Fruit fly (Drosophila melanogaster) whole organism, prepupa: ENCODE measurements around the gene CG15386.

ENCODE experiments used
- Blimp-1 ChIP-seq: fragments of 200-800 bp; sonication (Bioruptor generic); optimal IDR thresholded peaks from 3 replicates; lab custom pipeline; 2017; ENCODE audit warnings: missing biosample characterization, missing genetic modification characterization, mild to moderate bottlenecking, moderate library complexity, missing genetic modification reagents
- CG10669 ChIP-seq: fragments of 200-800 bp; sonication (Bioruptor generic); optimal IDR thresholded peaks from 3 replicates; lab custom pipeline; 2018; ENCODE audit warnings: missing biosample characterization, mild to moderate bottlenecking, missing genetic modification characterization, moderate library complexity
- CG11294 ChIP-seq: fragments of 200-800 bp; sonication (Bioruptor generic); IDR thresholded peaks from 2 replicates; pipeline ENCODE4 v1.3.6; 2022; ENCODE audit warnings: missing biosample characterization, missing genetic modification characterization
- CG11762 ChIP-seq: fragments of 200-800 bp; sonication (Bioruptor generic); optimal IDR thresholded peaks from 3 replicates; lab custom pipeline; 2016; ENCODE audit warnings: missing biosample characterization, missing genetic modification characterization; ENCODE audit not compliant: insufficient read depth
- CG11902 ChIP-seq: fragments of 200-800 bp; sonication (Bioruptor generic); optimal IDR thresholded peaks from 3 replicates; lab custom pipeline; 2016; ENCODE audit warnings: missing biosample characterization, missing genetic modification characterization
- CG15336 ChIP-seq: fragments of 200-800 bp; sonication (Bioruptor generic); IDR thresholded peaks from 2 replicates; pipeline ENCODE4 v1.3.6; 2022; ENCODE audit warnings: missing biosample characterization, missing genetic modification characterization
- CG31627 ChIP-seq: fragments of 200-800 bp; sonication (Bioruptor generic); optimal IDR thresholded peaks from 3 replicates; lab custom pipeline; 2016; ENCODE audit warnings: missing biosample characterization, missing genetic modification characterization
- CG32006 ChIP-seq: fragments of 200-800 bp; sonication (Bioruptor generic); optimal IDR thresholded peaks from 3 replicates; lab custom pipeline; 2017; ENCODE audit warnings: missing biosample characterization, mild to moderate bottlenecking, missing genetic modification characterization
- CG34406 ChIP-seq: fragments of 200-800 bp; sonication (Bioruptor generic); optimal IDR thresholded peaks from 3 replicates; lab custom pipeline; 2016; ENCODE audit warnings: missing biosample characterization, missing genetic modification characterization
- CG3919 ChIP-seq: fragments of 200-800 bp; sonication (Bioruptor generic); optimal IDR thresholded peaks from 3 replicates; lab custom pipeline; 2016; ENCODE audit warnings: missing biosample characterization, missing genetic modification characterization
- CG6276 ChIP-seq: fragments of 200-800 bp; sonication (Bioruptor generic); optimal IDR thresholded peaks from 2 replicates; lab custom pipeline; 2017; ENCODE audit warnings: missing biosample characterization, mild to moderate bottlenecking, missing genetic modification characterization
- CG6792 ChIP-seq: fragments of 200-800 bp; sonication (Bioruptor generic); optimal IDR thresholded peaks from 3 replicates; lab custom pipeline; 2016; ENCODE audit warnings: missing biosample characterization, missing genetic modification characterization
- CG6854 ChIP-seq: fragments of 200-800 bp; sonication (Bioruptor generic); optimal IDR thresholded peaks from 2 replicates; lab custom pipeline; 2017; ENCODE audit warnings: missing biosample characterization, mild to moderate bottlenecking, missing genetic modification characterization
- CG7368 ChIP-seq: fragments of 200-800 bp; sonication (Bioruptor generic); optimal IDR thresholded peaks from 3 replicates; lab custom pipeline; 2016; ENCODE audit warnings: missing biosample characterization, missing genetic modification characterization
- CG8632 ChIP-seq: fragments of 200-800 bp; sonication (Bioruptor generic); optimal IDR thresholded peaks from 3 replicates; lab custom pipeline; 2016; ENCODE audit warnings: missing biosample characterization, missing genetic modification characterization
- CG9139 ChIP-seq: fragments of 200-800 bp; sonication (Bioruptor generic); optimal IDR thresholded peaks from 3 replicates; lab custom pipeline; 2017; ENCODE audit warnings: missing biosample characterization, mild to moderate bottlenecking, missing genetic modification characterization
- Eip93F ChIP-seq: fragments of 200-800 bp; sonication (Bioruptor generic); optimal IDR thresholded peaks from 2 replicates; lab custom pipeline; 2016; ENCODE audit warnings: missing biosample characterization, mild to moderate bottlenecking, missing genetic modification characterization
- Ets21C ChIP-seq: fragments of 200-800 bp; sonication (Bioruptor generic); optimal IDR thresholded peaks from 3 replicates; lab custom pipeline; 2016; ENCODE audit warnings: missing biosample characterization, missing genetic modification characterization
- Ets96B ChIP-seq: fragments of 200-800 bp; optimal IDR thresholded peaks from 2 replicates; lab custom pipeline; 2019; ENCODE audit warnings: missing biosample characterization, mild to moderate bottlenecking, missing genetic modification characterization, moderate library complexity
- Gug ChIP-seq: fragments of 200-800 bp; sonication (Bioruptor generic); IDR thresholded peaks from 2 replicates; pipeline ENCODE4 v1.3.6; 2022; ENCODE audit warnings: missing biosample characterization, missing genetic modification characterization
- Hr39 ChIP-seq: fragments of 200-800 bp; sonication (Bioruptor generic); optimal IDR thresholded peaks from 2 replicates; lab custom pipeline; 2016; ENCODE audit warnings: missing biosample characterization, missing genetic modification characterization
- Lpt ChIP-seq: fragments of 200-800 bp; sonication (Bioruptor generic); optimal IDR thresholded peaks from 3 replicates; lab custom pipeline; 2016; ENCODE audit warnings: missing biosample characterization, missing genetic modification characterization
- Met ChIP-seq: fragments of 200-800 bp; sonication (Bioruptor generic); optimal IDR thresholded peaks from 3 replicates; lab custom pipeline; 2016; ENCODE audit warnings: missing biosample characterization, missing genetic modification characterization
- OdsH ChIP-seq: fragments of 200-800 bp; sonication (Bioruptor generic); optimal IDR thresholded peaks from 3 replicates; lab custom pipeline; 2016; ENCODE audit warnings: missing biosample characterization, missing genetic modification characterization
- Smox ChIP-seq: fragments of 200-800 bp; sonication (Bioruptor generic); optimal IDR thresholded peaks from 3 replicates; lab custom pipeline; 2016; ENCODE audit warnings: missing biosample characterization, missing genetic modification characterization
- Sox102F ChIP-seq: fragments of 200-800 bp; sonication (Bioruptor generic); optimal IDR thresholded peaks from 2 replicates; lab custom pipeline; 2016; ENCODE audit warnings: missing biosample characterization, mild to moderate bottlenecking, missing genetic modification characterization
- Sox15 ChIP-seq: fragments of 200-800 bp; sonication (Bioruptor generic); optimal IDR thresholded peaks from 3 replicates; lab custom pipeline; 2016; ENCODE audit warnings: missing biosample characterization, missing genetic modification characterization
- achi ChIP-seq: fragments of 200-800 bp; sonication (Bioruptor generic); optimal IDR thresholded peaks from 3 replicates; lab custom pipeline; 2016; ENCODE audit warnings: missing biosample characterization, missing genetic modification characterization
- dac ChIP-seq: fragments of 200-800 bp; sonication (Bioruptor generic); optimal IDR thresholded peaks from 2 replicates; lab custom pipeline; 2017; ENCODE audit warnings: missing biosample characterization, mild to moderate bottlenecking, missing genetic modification characterization
- eg ChIP-seq: fragments of 200-800 bp; sonication (Bioruptor generic); IDR thresholded peaks from 3 replicates; pipeline ENCODE4 v1.3.6; 2022; ENCODE audit warnings: missing biosample characterization, missing genetic modification characterization
- esn ChIP-seq: fragments of 200-800 bp; sonication (Bioruptor generic); optimal IDR thresholded peaks from 2 replicates; lab custom pipeline; 2016; ENCODE audit warnings: missing biosample characterization, mild to moderate bottlenecking, missing genetic modification characterization, moderate library complexity
- fkh ChIP-seq: fragments of 200-800 bp; sonication (Bioruptor generic); optimal IDR thresholded peaks from 3 replicates; lab custom pipeline; 2017; ENCODE audit warnings: missing biosample characterization, mild to moderate bottlenecking, missing genetic modification characterization, moderate library complexity
- lz ChIP-seq: fragments of 200-800 bp; sonication (Bioruptor generic); optimal IDR thresholded peaks from 3 replicates; lab custom pipeline; 2016; ENCODE audit warnings: missing biosample characterization, missing genetic modification characterization
- pdm3 ChIP-seq: fragments of 200-800 bp; sonication (Bioruptor generic); optimal IDR thresholded peaks from 3 replicates; lab custom pipeline; 2016; ENCODE audit warnings: missing biosample characterization, missing genetic modification characterization
- salr ChIP-seq, 2 experiments: fragments of 200-800 bp; sonication (Bioruptor generic); optimal IDR thresholded peaks; 3 replicates each; lab custom pipeline; 2016 to 2018; ENCODE audit warnings: missing biosample characterization in 2 of 2, missing genetic modification characterization in 2 of 2, mild to moderate bottlenecking in 1 of 2
- spab ChIP-seq: fragments of 200-800 bp; sonication (Bioruptor generic); optimal IDR thresholded peaks from 2 replicates; lab custom pipeline; 2017; ENCODE audit warnings: missing biosample characterization, mild to moderate bottlenecking, missing genetic modification characterization, missing genetic modification reagents
- ss ChIP-seq, 2 experiments: fragments of 200-800 bp; sonication (Bioruptor generic); optimal IDR thresholded peaks; 2 replicates in 1 of 2; 3 replicates in 1 of 2; lab custom pipeline; 2017 to 2018; ENCODE audit warnings: mild to moderate bottlenecking in 2 of 2, missing biosample characterization in 2 of 2, missing genetic modification characterization in 2 of 2, moderate library complexity in 1 of 2
- svp ChIP-seq: fragments of 200-800 bp; sonication (Bioruptor generic); peaks from one replicate; lab custom pipeline; 2016; ENCODE audit warnings: missing biosample characterization, missing genetic modification characterization
- topi ChIP-seq: fragments of 200-800 bp; sonication (Bioruptor generic); optimal IDR thresholded peaks from 3 replicates; lab custom pipeline; 2016; ENCODE audit warnings: missing biosample characterization, missing genetic modification characterization
- vri ChIP-seq: fragments of 200-800 bp; sonication (Bioruptor generic); optimal IDR thresholded peaks from 3 replicates; lab custom pipeline; 2016; ENCODE audit warnings: missing biosample characterization, mild to moderate bottlenecking, missing genetic modification characterization

The CG15386 gene

dm6 chr2L:2177312-2177968 is 39.6 kb downstream of the CG15386 start (continued):
- TF ChIP-seq dac (GFP tag; lab: Kevin White, UChicago) (no peak), eg (GFP tag; lab: Robert Waterston, UW) (peak; percentile 62), Eip93F (GFP tag; lab: Kevin White, UChicago) (peak; percentile 52), lz (GFP tag; lab: Kevin White, UChicago) (peak; percentile 83), CG11902 (GFP tag; lab: Kevin White, UChicago) (peak; percentile 49), Ets96B (tag; lab: Kevin White, UChicago) (peak; percentile 64), Sox15 (GFP tag; lab: Kevin White, UChicago) (peak; percentile 67), ss (GFP tag; optimal IDR thresholded peaks at IDR 0.05; lab: Kevin White, UChicago) (no peak), esn (GFP tag; lab: Kevin White, UChicago) (peak; percentile 86), salr (GFP tag; optimal IDR thresholded peaks at IDR 0.05; lab: Kevin White, UChicago) (peak in 1 of 2 experiments; percentile 54), Met (GFP tag; lab: Kevin White, UChicago) (peak; percentile 78), Blimp-1 (no peak), CG8632 (GFP tag; lab: Kevin White, UChicago) (peak; percentile 76), CG6792 (GFP tag; lab: Kevin White, UChicago) (peak; percentile 64), Ets21C (GFP tag; lab: Kevin White, UChicago) (peak; percentile 70), vri (GFP tag; lab: Kevin White, UChicago) (peak; percentile 35), CG9139 (GFP tag; lab: Kevin White, UChicago) (no peak), OdsH (GFP tag; lab: Kevin White, UChicago) (peak; percentile 63), Smox (GFP tag; lab: Kevin White, UChicago) (peak; percentile 76), Gug (GFP tag; lab: Robert Waterston, UW) (no peak), spab (GFP tag; lab: Kevin White, UChicago) (peak; percentile 25), topi (GFP tag; lab: Kevin White, UChicago) (peak; percentile 81), Lpt (GFP tag; lab: Kevin White, UChicago) (no peak), CG3919 (GFP tag; lab: Kevin White, UChicago) (peak; percentile 71), CG11294 (GFP tag; lab: Robert Waterston, UW) (no peak), svp (peak; percentile 93), CG11762 (GFP tag; lab: Kevin White, UChicago) (peak; percentile 75), CG7368 (peak; percentile 55), CG34406 (GFP tag; lab: Kevin White, UChicago) (peak; percentile 59), CG15336 (peak; percentile 39; the same call in 1 of the 2 replicates), CG10669 (peak; percentile 59), CG6854 (GFP tag; lab: Kevin White, UChicago) (no peak), CG32006 (peak; percentile 59), Sox102F (peak; percentile 79), CG6276 (GFP tag; lab: Kevin White, UChicago) (peak; percentile 22), achi (GFP tag; lab: Kevin White, UChicago) (peak; percentile 70), CG31627 (GFP tag; lab: Kevin White, UChicago) (peak; percentile 78), Hr39 (GFP tag; lab: Kevin White, UChicago) (peak; percentile 86), fkh (peak; percentile 61), pdm3 (GFP tag; lab: Kevin White, UChicago) (peak; percentile 78)
- TF ChIP-seq, all 60 proteins: peak for 48
